Worm (Caenorhabditis elegans) whole organism, L4 larva: Measurements from ENCODE around the gene C09G9.5.

Experiments
- ctbp-1 ChIP-seq: fragments of 200-800 bp; sonication (Bioruptor generic); IDR thresholded peaks from 2 replicates; pipeline ENCODE4 v1.3.6; 2022; ENCODE audit warnings: missing genetic modification reagents, missing genetic modification characterization, missing compliant biosample characterization
- lin-39 ChIP-seq: fragments of 150-350 bp; optimal IDR thresholded peaks from 2 replicates; lab custom pipeline; 2014; ENCODE audit warnings: missing biosample characterization, missing genetic modification reagents, missing genetic modification characterization
- mdt-29 ChIP-seq: fragments of 200-800 bp; sonication (Bioruptor generic); IDR thresholded peaks from 2 replicates; pipeline ENCODE4 v1.3.6; 2022; ENCODE audit warnings: missing genetic modification reagents, missing genetic modification characterization, missing compliant biosample characterization
- nhr-237 ChIP-seq: sonication (generic microtip); optimal IDR thresholded peaks from 2 replicates; lab custom pipeline; 2017; ENCODE audit warnings: missing biosample characterization, missing genetic modification characterization
- nhr-28 ChIP-seq: fragments of 150-350 bp; optimal IDR thresholded peaks from 2 replicates; lab custom pipeline; 2014; ENCODE audit warnings: missing biosample characterization, missing genetic modification characterization
- nhr-48 ChIP-seq: sonication (generic microtip); optimal IDR thresholded peaks from 2 replicates; lab custom pipeline; 2016; ENCODE audit warnings: mild to moderate bottlenecking, missing genetic modification characterization, missing compliant biosample characterization
- nhr-76 ChIP-seq: fragments of 150-350 bp; optimal IDR thresholded peaks from 2 replicates; lab custom pipeline; 2014; ENCODE audit warnings: missing biosample characterization, missing genetic modification characterization
- pha-4 ChIP-seq, 2 experiments: fragments of 150-350 bp in 1 of 2; fragments of 200-800 bp in 1 of 2; sonication (Bioruptor generic) in 1 of 2; IDR thresholded peaks in 1 of 2; optimal IDR thresholded peaks in 1 of 2; 2 replicates each; pipeline versions ENCODE4 v1.3.6 to Lab custom; 2014 to 2022; ENCODE audit warnings: missing genetic modification characterization in 2 of 2, missing genetic modification reagents in 2 of 2, missing biosample characterization in 1 of 2, missing compliant biosample characterization in 1 of 2
- pqm-1 ChIP-seq: sonication (generic microtip); optimal IDR thresholded peaks from 2 replicates; lab custom pipeline; 2017; ENCODE audit warnings: missing biosample characterization, missing genetic modification characterization
- unc-62 ChIP-seq, 3 experiments: fragments of 150-350 bp in 1 of 3; sonication (generic microtip); optimal IDR thresholded peaks in 2 of 3; peaks in 1 of 3; 1 replicate in 1 of 3; 2 replicates in 2 of 3; lab custom pipeline; 2014 to 2017; ENCODE audit warnings: missing biosample characterization in 3 of 3, missing genetic modification characterization in 3 of 3, missing genetic modification reagents in 3 of 3, missing genotype in 1 of 3
- zfp-2 ChIP-seq: sonication (generic microtip); optimal IDR thresholded peaks from 2 replicates; lab custom pipeline; 2016; ENCODE audit warnings: mild to moderate bottlenecking, missing genetic modification characterization, missing compliant biosample characterization

DNA sequence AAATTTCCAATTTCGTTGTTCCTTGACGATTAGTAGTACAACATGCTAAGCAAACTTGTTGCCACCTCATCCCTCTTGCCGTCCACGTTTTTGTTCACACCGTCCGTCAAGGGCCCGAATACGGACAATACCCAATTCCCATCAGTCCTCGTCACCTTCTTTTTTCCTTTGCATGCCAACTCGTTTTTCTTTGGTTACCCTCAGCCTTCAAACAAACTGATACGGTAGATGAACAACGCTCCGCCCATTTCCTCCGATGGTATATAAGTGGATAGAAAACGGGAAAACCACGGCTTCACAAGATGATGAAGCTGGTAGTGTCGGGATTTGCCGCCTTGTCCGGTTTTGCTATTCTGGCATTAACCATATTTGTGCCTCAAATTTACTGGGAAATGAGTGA, 38.4 kb upstream of the C09G9.5 start, which contains the start of gene col-118:
- no peak for TF ChIP-seq zfp-2 (tag; lab: Kevin White, UChicago)
- no peak for TF ChIP-seq nhr-76 (tag; lab: Kevin White, UChicago)
- TF ChIP-seq nhr-237 (tag; lab: Kevin White, UChicago), result no peak
- no peak for TF ChIP-seq lin-39 (tag; lab: Kevin White, UChicago)
- no peak for TF ChIP-seq nhr-28
- TF ChIP-seq ctbp-1 (GFP tag; lab: Robert Waterston, UW), result no peak
- no peak for TF ChIP-seq nhr-48 (tag; lab: Kevin White, UChicago)
- no peak for TF ChIP-seq pqm-1 (tag; lab: Kevin White, UChicago)
- no peak for TF ChIP-seq pha-4 (GFP tag; IDR thresholded peaks at IDR 0.05; lab: Robert Waterston, UW)
- no peak for TF ChIP-seq pha-4 (tag; optimal IDR thresholded peaks at IDR 0.05; lab: Kevin White, UChicago)
- TF ChIP-seq mdt-29 (GFP tag; lab: Robert Waterston, UW), result no peak
- no peak for TF ChIP-seq unc-62 (GFP tag; optimal IDR thresholded peaks at IDR 0.05 in 1 of 2; lab: Kevin White, UChicago)
- TF ChIP-seq unc-62 (tag; optimal IDR thresholded peaks at IDR 0.05; lab: Kevin White, UChicago), result no peak
